Worm (Caenorhabditis elegans): ENCODE measurements around the gene ntp-1.
A peak's percentile ranks its signal among the peaks of the same experiment; 100 is the strongest.

The ntp-1 gene

DNA sequence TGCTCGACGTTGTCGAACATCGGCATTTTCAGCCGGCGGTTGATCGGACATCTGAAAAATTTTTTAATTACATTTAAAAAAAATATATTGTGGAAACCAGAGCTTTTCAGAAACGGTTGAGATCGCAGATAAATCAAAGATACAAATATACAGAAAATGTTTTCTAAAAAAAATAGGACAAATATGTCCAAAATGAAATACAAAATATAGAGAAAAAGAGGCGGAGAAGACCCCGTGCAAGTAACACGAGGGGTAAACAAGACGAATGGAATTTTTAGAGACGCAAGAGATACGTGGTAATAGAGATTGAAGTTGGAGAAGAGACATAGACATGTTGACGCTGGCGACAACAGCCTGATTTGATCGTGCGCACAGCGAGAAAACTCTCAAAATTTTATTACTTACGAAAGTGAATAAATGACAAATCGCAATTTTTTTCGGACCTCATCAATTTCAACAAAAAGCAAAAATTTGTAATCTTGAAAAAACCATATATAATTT, 21.1 kb upstream of the ntp-1 start, which contains the start of gene cdgs-1 (continued):
- no peak for TF ChIP-seq ceh-8 (GFP tag; optimal IDR thresholded peaks at IDR 0.05)
- TF ChIP-seq alr-1 (tag; optimal IDR thresholded peaks at IDR 0.05; ENCODE audit: borderline replicate concordance): no peak
- TF ChIP-seq ets-5 (GFP tag; IDR thresholded peaks at IDR 0.05): no peak
- TF ChIP-seq lir-3 (tag; optimal IDR thresholded peaks at IDR 0.05; ENCODE audit: poor library complexity): no peak
- TF ChIP-seq jun-1 (tag; optimal IDR thresholded peaks at IDR 0.05): no peak
- TF ChIP-seq tlp-1 (tag; optimal IDR thresholded peaks at IDR 0.05): no peak
- TF ChIP-seq nhr-90 (tag; optimal IDR thresholded peaks at IDR 0.05; ENCODE audit: poor library complexity): no peak
- TF ChIP-seq nhr-47 (tag; optimal IDR thresholded peaks at IDR 0.05): peak; percentile 29
- TF ChIP-seq nhr-71 (tag; optimal IDR thresholded peaks at IDR 0.05): peak; percentile 75
- no peak for TF ChIP-seq snpc-4 (tag; optimal IDR thresholded peaks at IDR 0.05)
- peak; percentile 65 for TF ChIP-seq fkh-10 (GFP tag; optimal IDR thresholded peaks at IDR 0.05)
- TF ChIP-seq ztf-11 (tag; optimal IDR thresholded peaks at IDR 0.05): no peak
- TF ChIP-seq egl-27 (tag; optimal IDR thresholded peaks at IDR 0.05): no peak
- TF ChIP-seq grh-1 (GFP tag; IDR thresholded peaks at IDR 0.05): no peak
- TF ChIP-seq hlh-4 (tag; optimal IDR thresholded peaks at IDR 0.05): no peak
- no peak for TF ChIP-seq pax-3 (tag; optimal IDR thresholded peaks at IDR 0.05)
- no peak for TF ChIP-seq nhr-77 (tag; optimal IDR thresholded peaks at IDR 0.05)
- no peak for TF ChIP-seq ceh-88 (GFP tag; IDR thresholded peaks at IDR 0.05)
- peak; percentile 78 for TF ChIP-seq mep-1 (tag; optimal IDR thresholded peaks at IDR 0.05)
- TF ChIP-seq hlh-17 (GFP tag; optimal IDR thresholded peaks at IDR 0.05; ENCODE audit: borderline replicate concordance): no peak
- no peak for TF ChIP-seq aha-1 (tag; optimal IDR thresholded peaks at IDR 0.05)
- TF ChIP-seq pag-3 (tag; optimal IDR thresholded peaks at IDR 0.05; ENCODE audit: borderline replicate concordance, insufficient read depth): no peak
- no peak for TF ChIP-seq sptf-1 (tag; optimal IDR thresholded peaks at IDR 0.05)
- peak; percentile 2 for TF ChIP-seq fkh-8 (tag; optimal IDR thresholded peaks at IDR 0.05)
- TF ChIP-seq sup-37 (GFP tag; optimal IDR thresholded peaks at IDR 0.05): no peak
- no peak for TF ChIP-seq unc-130 (tag; optimal IDR thresholded peaks at IDR 0.05)
- TF ChIP-seq ztf-4 (tag; optimal IDR thresholded peaks at IDR 0.05): no peak
- TF ChIP-seq nhr-19 (GFP tag; conservative IDR thresholded peaks at IDR 0.05): no peak
- TF ChIP-seq efl-3 (GFP tag; optimal IDR thresholded peaks at IDR 0.05): no peak
- TF ChIP-seq ama-1 (optimal IDR thresholded peaks at IDR 0.05): no peak
- no peak for TF ChIP-seq lin-15B (tag; optimal IDR thresholded peaks at IDR 0.05)
- peak; percentile 46 to 57 for TF ChIP-seq efl-1 (optimal IDR thresholded peaks at IDR 0.05)
- peak; percentile 40 to 88 for TF ChIP-seq efl-1 (GFP tag; optimal IDR thresholded peaks at IDR 0.05 in 1 of 2)
- TF ChIP-seq nhr-12 (tag; optimal IDR thresholded peaks at IDR 0.05): no peak
- TF ChIP-seq isw-1 (GFP tag; IDR thresholded peaks at IDR 0.05): no peak
- no peak for TF ChIP-seq nhr-237 (tag; optimal IDR thresholded peaks at IDR 0.05)
- TF ChIP-seq snu-23 (GFP tag; optimal IDR thresholded peaks at IDR 0.05): peak; percentile 70
- TF ChIP-seq ces-1 (GFP tag; optimal IDR thresholded peaks at IDR 0.05): no peak
- TF ChIP-seq C34B4.2 (tag; optimal IDR thresholded peaks at IDR 0.05): no peak
- no peak for TF ChIP-seq unc-62 (GFP tag; optimal IDR thresholded peaks at IDR 0.05)
- TF ChIP-seq skn-1 (tag; optimal IDR thresholded peaks at IDR 0.05): peak; percentile 21
- TF ChIP-seq swsn-7 (tag; optimal IDR thresholded peaks at IDR 0.05): peak; percentile 28
- no peak for TF ChIP-seq C04F5.9 (tag; optimal IDR thresholded peaks at IDR 0.05)
- TF ChIP-seq nhr-20 (tag; optimal IDR thresholded peaks at IDR 0.05): peak; percentile 73
- TF ChIP-seq irx-1 (tag; optimal IDR thresholded peaks at IDR 0.05): no peak
- no peak for TF ChIP-seq fkh-4 (tag; optimal IDR thresholded peaks at IDR 0.05; ENCODE audit: borderline replicate concordance)
- peak in 1 of 6 experiments; percentile 5 for TF ChIP-seq elt-3 (tag; optimal IDR thresholded peaks at IDR 0.05)
- peak; percentile 45 to 70 for TF ChIP-seq lsy-2 (tag; optimal IDR thresholded peaks at IDR 0.05)
- TF ChIP-seq hpl-2 (GFP tag; optimal IDR thresholded peaks at IDR 0.05): no peak
- TF ChIP-seq mef-2 (tag; optimal IDR thresholded peaks at IDR 0.05): no peak
- no peak for TF ChIP-seq nhr-76 (tag; optimal IDR thresholded peaks at IDR 0.05)
- no peak for TF ChIP-seq unc-30 (tag; optimal IDR thresholded peaks at IDR 0.05)
- peak; percentile 15 for TF ChIP-seq F16B12.6 (tag; optimal IDR thresholded peaks at IDR 0.05)
- TF ChIP-seq ceh-90 (tag; optimal IDR thresholded peaks at IDR 0.05): no peak
